Fruit fly (Drosophila melanogaster): ENCODE results near the gene repo.

The repo gene

dm6 chr3R:18198518-18199118 lies 37.4 kb upstream of the repo start (continued):
- TF ChIP-seq CG11723 (GFP tag; optimal IDR thresholded peaks at IDR 0.05) (peak; percentile 62), Camta (GFP tag; optimal IDR thresholded peaks at IDR 0.05) (peak; percentile 20), gro (GFP tag; optimal IDR thresholded peaks at IDR 0.05) (no peak), pum (GFP tag; optimal IDR thresholded peaks at IDR 0.05) (no peak), CG8388 (GFP tag; optimal IDR thresholded peaks at IDR 0.05) (no peak), CG16813 (GFP tag; IDR thresholded peaks at IDR 0.05; ENCODE audit: partially characterized antibody) (no peak), dpn (GFP tag; optimal IDR thresholded peaks at IDR 0.05) (peak; percentile 26 to 34), GATAe (GFP tag; conservative IDR thresholded peaks at IDR 0.05) (no peak), cad (GFP tag; optimal IDR thresholded peaks at IDR 0.05) (no peak), CG10959 (GFP tag; IDR thresholded peaks at IDR 0.05) (no peak), dm (GFP tag; optimal IDR thresholded peaks at IDR 0.05) (no peak), hkb (optimal IDR thresholded peaks at IDR 0.05) (no peak), hkb (GFP tag; IDR thresholded peaks at IDR 0.05) (no peak), Fer1 (GFP tag; optimal IDR thresholded peaks at IDR 0.05) (peak; percentile 83), Tbp (GFP tag; optimal IDR thresholded peaks at IDR 0.05) (no peak), ap (GFP tag; IDR thresholded peaks at IDR 0.05) (no peak), CG31441 (GFP tag; IDR thresholded peaks at IDR 0.05) (no peak), ci (GFP tag; IDR thresholded peaks at IDR 0.05) (no peak), CG8281 (tag; optimal IDR thresholded peaks at IDR 0.05) (no peak), Neu2 (GFP tag; optimal IDR thresholded peaks at IDR 0.05; ENCODE audit: borderline replicate concordance) (no peak), emc (GFP tag; optimal IDR thresholded peaks at IDR 0.05) (no peak), hbn (GFP tag; IDR thresholded peaks at IDR 0.05; ENCODE audit: partially characterized antibody) (no peak), row (GFP tag; IDR thresholded peaks at IDR 0.05) (no peak), odd (GFP tag; optimal IDR thresholded peaks at IDR 0.05) (peak; percentile 22), CG10321 (GFP tag; IDR thresholded peaks at IDR 0.05) (no peak), Rfx (GFP tag; IDR thresholded peaks at IDR 0.05) (no peak), Atf6 (GFP tag; IDR thresholded peaks at IDR 0.05) (no peak), chm (GFP tag; IDR thresholded peaks at IDR 0.05) (no peak), B-H1 (GFP tag; IDR thresholded peaks at IDR 0.05) (no peak), CG2875 (GFP tag; optimal IDR thresholded peaks at IDR 0.05) (peak; percentile 56), CG16815 (GFP tag; optimal IDR thresholded peaks at IDR 0.05) (no peak), CG14860 (GFP tag; IDR thresholded peaks at IDR 0.05; ENCODE audit: partially characterized antibody) (no peak), MBD-R2 (GFP tag; IDR thresholded peaks at IDR 0.05) (no peak), D19B (GFP tag; optimal IDR thresholded peaks at IDR 0.05) (no peak), CG6854 (GFP tag; optimal IDR thresholded peaks at IDR 0.05) (peak; percentile 28), schlank (tag; optimal IDR thresholded peaks at IDR 0.05) (no peak), pros (GFP tag; optimal IDR thresholded peaks at IDR 0.05) (no peak), tll (GFP tag; optimal IDR thresholded peaks at IDR 0.05) (peak in 1 of 2 experiments; percentile 70), CG9797 (GFP tag; optimal IDR thresholded peaks at IDR 0.05) (no peak), CG1024 (GFP tag; IDR thresholded peaks at IDR 0.05) (no peak), CG7556 (GFP tag; optimal IDR thresholded peaks at IDR 0.05) (peak; percentile 35), unpg (GFP tag; optimal IDR thresholded peaks at IDR 0.05) (peak; percentile 11), CG3995 (GFP tag; optimal IDR thresholded peaks at IDR 0.05) (no peak), HLH54F (GFP tag; optimal IDR thresholded peaks at IDR 0.05) (peak; percentile 32), en (GFP tag; optimal IDR thresholded peaks at IDR 0.05) (no peak), CG10209 (GFP tag; optimal IDR thresholded peaks at IDR 0.05) (peak; percentile 34), vnd (GFP tag; IDR thresholded peaks at IDR 0.05; ENCODE audit: partially characterized antibody) (no peak), pb (GFP tag; optimal IDR thresholded peaks at IDR 0.05) (peak; percentile 49), Sox100B (GFP tag; optimal IDR thresholded peaks at IDR 0.05) (peak; percentile 56), CG13624 (GFP tag; optimal IDR thresholded peaks at IDR 0.05) (peak; percentile 41), ase (GFP tag; IDR thresholded peaks at IDR 0.05) (no peak)
